Fruit fly (Drosophila melanogaster): Measurements from ENCODE around the gene CG13984.

DNA sequence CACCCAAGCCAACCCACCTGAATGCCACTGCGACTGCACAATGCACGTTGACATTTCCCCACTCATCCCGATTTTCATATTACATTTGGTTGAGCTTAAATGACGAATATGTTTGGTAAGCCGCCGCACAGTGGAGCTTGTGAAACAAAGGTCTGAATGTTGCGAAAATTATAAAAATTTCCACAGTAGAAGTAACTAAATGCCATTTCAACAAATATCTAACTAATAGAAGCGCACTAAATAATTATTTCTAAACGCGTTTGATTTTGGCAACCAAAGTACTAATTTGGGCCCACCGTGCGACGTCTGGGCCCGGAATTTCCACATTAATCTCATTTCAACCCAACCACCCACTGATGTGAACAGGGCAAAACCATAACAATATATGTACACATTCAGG is 1.7 kb upstream of the CG13984 start:
- TF ChIP-seq N (GFP tag; optimal IDR thresholded peaks at IDR 0.05): no peak
- no peak for TF ChIP-seq dsf (GFP tag; optimal IDR thresholded peaks at IDR 0.05; ENCODE audit: borderline replicate concordance)
- TF ChIP-seq psq (GFP tag; optimal IDR thresholded peaks at IDR 0.05): no peak
- no peak for TF ChIP-seq Abd-B (GFP tag; optimal IDR thresholded peaks at IDR 0.05)
- TF ChIP-seq Rel (GFP tag; optimal IDR thresholded peaks at IDR 0.05): no peak
- TF ChIP-seq Rel (tag; optimal IDR thresholded peaks at IDR 0.05): no peak
- TF ChIP-seq tai (GFP tag; optimal IDR thresholded peaks at IDR 0.05): no peak
- TF ChIP-seq Vsx2 (GFP tag; optimal IDR thresholded peaks at IDR 0.05; ENCODE audit: partially characterized antibody): no peak
- TF ChIP-seq Hr83 (GFP tag; optimal IDR thresholded peaks at IDR 0.05; ENCODE audit: poor library complexity, severe bottlenecking): no peak
